Worm (Caenorhabditis elegans): Measurements from ENCODE around the gene qui-1.

DNA sequence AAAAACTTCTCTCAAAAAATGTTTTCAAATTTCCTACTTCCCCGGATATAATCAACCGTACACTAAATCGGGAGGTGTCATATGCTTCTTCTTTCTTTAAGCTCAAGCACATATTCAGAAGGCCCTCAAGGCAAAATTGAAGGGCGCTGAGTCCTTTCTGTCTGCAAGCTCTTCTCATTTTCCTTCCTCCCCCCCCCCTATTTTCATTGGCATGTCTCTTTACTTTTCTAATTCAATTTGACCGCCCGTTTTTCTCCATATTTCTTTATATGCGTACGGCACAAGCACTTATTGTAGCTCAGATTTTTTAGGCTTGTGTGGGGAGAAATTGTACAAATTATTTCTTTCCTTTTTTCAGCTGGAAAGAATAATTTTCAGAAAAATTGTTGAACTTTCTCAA, 6.2 kb upstream of the qui-1 start:
- TF ChIP-seq F52B5.7 (tag; optimal IDR thresholded peaks at IDR 0.05): no peak
- TF ChIP-seq lin-35 (GFP tag; optimal IDR thresholded peaks at IDR 0.05): no peak
- TF ChIP-seq hsf-1 (GFP tag; IDR thresholded peaks at IDR 0.05): no peak
- TF ChIP-seq ccch-3 (GFP tag; optimal IDR thresholded peaks at IDR 0.05): no peak
